Worm (Caenorhabditis elegans) whole organism, L4 larva: ENCODE results near the gene egl-9.

ENCODE experiments used
- D1046.2 ChIP-seq: fragments of 200-800 bp; sonication (Bioruptor generic); IDR thresholded peaks from 2 replicates; pipeline ENCODE4 v1.3.6; 2022; ENCODE audit warnings: missing genetic modification characterization, missing compliant biosample characterization
- F26F4.8 ChIP-seq: fragments of 200-800 bp; sonication (Bioruptor generic); conservative IDR thresholded peaks from 2 replicates; pipeline ENCODE4 v1.3.6; 2022; ENCODE audit warnings: missing genetic modification characterization, missing compliant biosample characterization
- F44E2.7 ChIP-seq: fragments of 200-800 bp; sonication (Bioruptor generic); IDR thresholded peaks from 2 replicates; pipeline ENCODE4 v2.1.2; 2022; ENCODE audit warnings: missing genetic modification characterization, missing compliant biosample characterization
- F49E8.2 ChIP-seq: sonication (generic microtip); optimal IDR thresholded peaks from 2 replicates; lab custom pipeline; 2016; ENCODE audit warnings: missing compliant biosample characterization, mild to moderate bottlenecking, missing genetic modification characterization, borderline replicate concordance
- R02D3.7 ChIP-seq: fragments of 150-350 bp; sonication (generic microtip); optimal IDR thresholded peaks from 3 replicates; lab custom pipeline; 2014; ENCODE audit warnings: missing biosample characterization, missing genetic modification characterization
- Y75B8A.6 ChIP-seq: fragments of 200-800 bp; sonication (Bioruptor generic); IDR thresholded peaks from 2 replicates; pipeline ENCODE4 v1.3.6; 2022; ENCODE audit warnings: missing genetic modification reagents, missing genetic modification characterization, missing compliant biosample characterization
- ZK337.2 ChIP-seq: fragments of 200-800 bp; sonication (Bioruptor generic); IDR thresholded peaks from 2 replicates; pipeline ENCODE4 v1.3.6; 2022; ENCODE audit warnings: missing genetic modification reagents, missing genetic modification characterization, missing compliant biosample characterization
- aha-1 ChIP-seq: fragments of 150-350 bp; peaks from one replicate; lab custom pipeline; 2014; ENCODE audit warnings: missing biosample characterization, missing genetic modification characterization
- aly-2 ChIP-seq: sonication (generic microtip); optimal IDR thresholded peaks from 2 replicates; lab custom pipeline; 2018; ENCODE audit warnings: missing biosample characterization, missing genetic modification characterization
- ama-1 ChIP-seq: fragments of 150-350 bp; optimal IDR thresholded peaks from 2 replicates; lab custom pipeline; 2014; ENCODE audit warnings: inconsistent platforms, mixed read lengths
- arid-1 ChIP-seq: fragments of 200-800 bp; sonication (Bioruptor generic); conservative IDR thresholded peaks from 2 replicates; pipeline ENCODE4 v1.3.6; 2022; ENCODE audit warnings: missing genetic modification reagents, missing genetic modification characterization, missing compliant biosample characterization
- ces-1 ChIP-seq: fragments of 150-350 bp; sonication (generic microtip); optimal IDR thresholded peaks from 4 replicates; lab custom pipeline; 2014; ENCODE audit warnings: missing biosample characterization, missing genetic modification reagents, missing genetic modification characterization
- cey-2 ChIP-seq: sonication (generic microtip); optimal IDR thresholded peaks from 3 replicates; lab custom pipeline; 2017; ENCODE audit warnings: missing genetic modification characterization, mild to moderate bottlenecking, missing compliant biosample characterization, antibody characterized with exemption, borderline replicate concordance; ENCODE audit not compliant: insufficient read depth
- ctbp-1 ChIP-seq: fragments of 200-800 bp; sonication (Bioruptor generic); IDR thresholded peaks from 2 replicates; pipeline ENCODE4 v1.3.6; 2022; ENCODE audit warnings: missing genetic modification reagents, missing genetic modification characterization, missing compliant biosample characterization
- daf-16 ChIP-seq, 3 experiments: sonication (generic microtip); optimal IDR thresholded peaks; 2 replicates each; lab custom pipeline; 2016 to 2017; ENCODE audit warnings: missing genetic modification characterization in 3 of 3, missing genetic modification reagents in 3 of 3, mild to moderate bottlenecking in 2 of 3, missing compliant biosample characterization in 2 of 3, missing biosample characterization in 1 of 3, moderate library complexity in 1 of 3
- daf-8 ChIP-seq: fragments of 200-800 bp; sonication (Bioruptor generic); IDR thresholded peaks from 2 replicates; pipeline ENCODE4 v1.3.6; 2022; ENCODE audit warnings: missing genetic modification characterization, missing compliant biosample characterization
- dmd-6 ChIP-seq: fragments of 200-800 bp; sonication (Bioruptor generic); IDR thresholded peaks from 2 replicates; pipeline ENCODE4 v1.3.6; 2022; ENCODE audit warnings: missing genetic modification reagents, missing genetic modification characterization, missing compliant biosample characterization
- dmd-8 ChIP-seq: fragments of 200-800 bp; sonication (Bioruptor generic); IDR thresholded peaks from 2 replicates; pipeline ENCODE4 v1.3.6; 2022; ENCODE audit warnings: missing genetic modification characterization, missing compliant biosample characterization
- dmd-9 ChIP-seq: fragments of 200-800 bp; sonication (Bioruptor generic); IDR thresholded peaks from 2 replicates; pipeline ENCODE4 v1.3.6; 2022; ENCODE audit warnings: missing genetic modification reagents, missing genetic modification characterization, missing compliant biosample characterization
- dpl-1 ChIP-seq: fragments of 150-350 bp; optimal IDR thresholded peaks from 2 replicates; lab custom pipeline; 2014; ENCODE audit warnings: missing biosample characterization, missing genetic modification reagents, missing genetic modification characterization
- duxl-1 ChIP-seq: sonication (generic microtip); optimal IDR thresholded peaks from 2 replicates; lab custom pipeline; 2016; ENCODE audit warnings: mild to moderate bottlenecking, missing genetic modification characterization, moderate library complexity, missing compliant biosample characterization; ENCODE audit not compliant: poor library complexity
- egl-27 ChIP-seq: sonication (generic microtip); optimal IDR thresholded peaks from 3 replicates; lab custom pipeline; 2017; ENCODE audit warnings: missing biosample characterization, missing genetic modification reagents, missing genetic modification characterization
- fos-1 ChIP-seq: fragments of 150-350 bp; optimal IDR thresholded peaks from 2 replicates; lab custom pipeline; 2014; ENCODE audit warnings: missing biosample characterization, missing genetic modification characterization
- hif-1 ChIP-seq, 2 experiments: sonication (generic microtip); optimal IDR thresholded peaks; 2 replicates each; lab custom pipeline; 2016 to 2017; ENCODE audit warnings: missing compliant biosample characterization in 2 of 2, missing genetic modification characterization in 2 of 2, missing genetic modification reagents in 2 of 2, missing genotype in 2 of 2, mild to moderate bottlenecking in 1 of 2
- hmg-1.1 ChIP-seq: fragments of 200-800 bp; sonication (Bioruptor generic); IDR thresholded peaks from 2 replicates; pipeline ENCODE4 v1.3.6; 2022; ENCODE audit warnings: missing genetic modification reagents, missing genetic modification characterization, missing compliant biosample characterization
- jun-1 ChIP-seq: fragments of 150-350 bp; optimal IDR thresholded peaks from 2 replicates; lab custom pipeline; 2014; ENCODE audit warnings: missing biosample characterization, missing genetic modification reagents, missing genetic modification characterization
- lim-7 ChIP-seq: fragments of 200-800 bp; sonication (Bioruptor generic); IDR thresholded peaks from 2 replicates; pipeline ENCODE4 v1.3.6; 2022; ENCODE audit warnings: missing genetic modification characterization, missing compliant biosample characterization
- lin-1 ChIP-seq: fragments of 200-800 bp; sonication (Bioruptor generic); IDR thresholded peaks from 2 replicates; pipeline ENCODE4 v1.3.6; 2022; ENCODE audit warnings: missing genetic modification reagents, missing genetic modification characterization, missing compliant biosample characterization
- lin-13 ChIP-seq: fragments of 150-350 bp; optimal IDR thresholded peaks from 2 replicates; lab custom pipeline; 2014; ENCODE audit warnings: missing biosample characterization, missing genetic modification reagents, missing genetic modification characterization
- lin-15B ChIP-seq: fragments of 150-350 bp; sonication (generic microtip); optimal IDR thresholded peaks from 3 replicates; lab custom pipeline; 2014; ENCODE audit warnings: missing biosample characterization, missing genetic modification characterization
- lin-38 ChIP-seq: fragments of 200-800 bp; sonication (Bioruptor generic); IDR thresholded peaks from 2 replicates; pipeline ENCODE4 v1.3.6; 2022; ENCODE audit warnings: missing genetic modification reagents, missing genetic modification characterization, missing compliant biosample characterization
- lin-39 ChIP-seq: fragments of 150-350 bp; optimal IDR thresholded peaks from 2 replicates; lab custom pipeline; 2014; ENCODE audit warnings: missing biosample characterization, missing genetic modification reagents, missing genetic modification characterization
- lsy-2 ChIP-seq, 2 experiments: fragments of 150-350 bp in 1 of 2; sonication (generic microtip) in 1 of 2; optimal IDR thresholded peaks; 2 replicates each; lab custom pipeline; 2014 to 2017; ENCODE audit warnings: missing biosample characterization in 2 of 2, missing genetic modification characterization in 2 of 2
- mep-1 ChIP-seq: fragments of 150-350 bp; sonication (generic microtip); optimal IDR thresholded peaks from 3 replicates; lab custom pipeline; 2014; ENCODE audit warnings: missing biosample characterization, missing genetic modification characterization
- nhr-10 ChIP-seq: fragments of 150-350 bp; optimal IDR thresholded peaks from 2 replicates; lab custom pipeline; 2014; ENCODE audit warnings: missing biosample characterization, missing genetic modification characterization
- nhr-102 ChIP-seq: sonication (generic microtip); optimal IDR thresholded peaks from 2 replicates; lab custom pipeline; 2016; ENCODE audit warnings: mild to moderate bottlenecking, missing genetic modification characterization, moderate library complexity, missing compliant biosample characterization
- nhr-11 ChIP-seq: fragments of 150-350 bp; optimal IDR thresholded peaks from 2 replicates; lab custom pipeline; 2014; ENCODE audit warnings: missing biosample characterization, missing genetic modification characterization
- nhr-237 ChIP-seq: sonication (generic microtip); optimal IDR thresholded peaks from 2 replicates; lab custom pipeline; 2017; ENCODE audit warnings: missing biosample characterization, missing genetic modification characterization
- nhr-25 ChIP-seq: sonication (generic microtip); optimal IDR thresholded peaks from 2 replicates; lab custom pipeline; 2017; ENCODE audit warnings: missing genetic modification characterization, mild to moderate bottlenecking, missing compliant biosample characterization, antibody characterized with exemption, moderate library complexity, borderline replicate concordance; ENCODE audit not compliant: insufficient read depth
- nhr-42 ChIP-seq: fragments of 200-800 bp; sonication (Bioruptor generic); IDR thresholded peaks from 2 replicates; pipeline ENCODE4 v1.3.6; 2022; ENCODE audit warnings: missing genetic modification characterization, missing compliant biosample characterization
- pha-4 ChIP-seq, 2 experiments: fragments of 150-350 bp in 1 of 2; fragments of 200-800 bp in 1 of 2; sonication (Bioruptor generic) in 1 of 2; IDR thresholded peaks in 1 of 2; optimal IDR thresholded peaks in 1 of 2; 2 replicates each; pipeline versions ENCODE4 v1.3.6 to Lab custom; 2014 to 2022; ENCODE audit warnings: missing genetic modification characterization in 2 of 2, missing genetic modification reagents in 2 of 2, missing biosample characterization in 1 of 2, missing compliant biosample characterization in 1 of 2
- pqm-1 ChIP-seq: sonication (generic microtip); optimal IDR thresholded peaks from 2 replicates; lab custom pipeline; 2017; ENCODE audit warnings: missing biosample characterization, missing genetic modification characterization
- snpc-4 ChIP-seq: fragments of 150-350 bp; optimal IDR thresholded peaks from 2 replicates; lab custom pipeline; 2014; ENCODE audit warnings: missing biosample characterization, missing genetic modification characterization
- tra-1 ChIP-seq: fragments of 200-800 bp; sonication (Bioruptor generic); IDR thresholded peaks from 2 replicates; pipeline ENCODE4 v1.3.6; 2022; ENCODE audit warnings: missing genetic modification reagents, missing genetic modification characterization, missing compliant biosample characterization
- unc-62 ChIP-seq, 3 experiments: fragments of 150-350 bp in 1 of 3; sonication (generic microtip); optimal IDR thresholded peaks in 2 of 3; peaks in 1 of 3; 1 replicate in 1 of 3; 2 replicates in 2 of 3; lab custom pipeline; 2014 to 2017; ENCODE audit warnings: missing biosample characterization in 3 of 3, missing genetic modification characterization in 3 of 3, missing genetic modification reagents in 3 of 3, missing genotype in 1 of 3
- zag-1 ChIP-seq: fragments of 150-350 bp; optimal IDR thresholded peaks from 2 replicates; lab custom pipeline; 2014; ENCODE audit warnings: missing biosample characterization, missing genetic modification characterization
- zfp-2 ChIP-seq: sonication (generic microtip); optimal IDR thresholded peaks from 2 replicates; lab custom pipeline; 2016; ENCODE audit warnings: mild to moderate bottlenecking, missing genetic modification characterization, missing compliant biosample characterization
- zfp-3 ChIP-seq: fragments of 200-800 bp; sonication (Bioruptor generic); conservative IDR thresholded peaks from 2 replicates; pipeline ENCODE4 v1.3.6; 2022; ENCODE audit warnings: missing genetic modification reagents, missing genetic modification characterization, missing compliant biosample characterization

Gene egl-9

DNA sequence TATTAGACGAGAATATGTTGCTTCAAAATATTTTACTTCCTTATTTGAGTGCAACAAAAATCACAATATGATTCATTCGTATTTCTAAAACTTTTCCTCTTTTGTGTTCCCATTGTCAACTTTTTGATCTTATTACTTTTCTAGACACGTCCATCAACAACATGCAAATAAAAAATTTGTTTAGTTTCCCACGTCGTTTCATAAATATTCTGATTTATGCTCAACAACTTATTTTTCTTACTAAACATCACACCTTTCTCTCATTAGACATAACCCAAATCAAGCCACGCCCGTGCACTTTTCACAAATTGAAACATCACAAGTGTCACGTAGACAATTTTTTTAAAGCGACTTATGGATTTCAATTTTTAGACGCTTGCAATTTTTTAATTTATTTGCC, 1.5 kb downstream of the egl-9 start:
- TF ChIP-seq unc-62 (GFP tag; optimal IDR thresholded peaks at IDR 0.05 in 1 of 2; lab: Kevin White, UChicago) (no peak), unc-62 (tag; optimal IDR thresholded peaks at IDR 0.05; lab: Kevin White, UChicago) (no peak), aha-1 (tag; lab: Kevin White, UChicago) (peak; percentile 92)
- TF ChIP-seq, all 104 proteins: peak for 1

DNA sequence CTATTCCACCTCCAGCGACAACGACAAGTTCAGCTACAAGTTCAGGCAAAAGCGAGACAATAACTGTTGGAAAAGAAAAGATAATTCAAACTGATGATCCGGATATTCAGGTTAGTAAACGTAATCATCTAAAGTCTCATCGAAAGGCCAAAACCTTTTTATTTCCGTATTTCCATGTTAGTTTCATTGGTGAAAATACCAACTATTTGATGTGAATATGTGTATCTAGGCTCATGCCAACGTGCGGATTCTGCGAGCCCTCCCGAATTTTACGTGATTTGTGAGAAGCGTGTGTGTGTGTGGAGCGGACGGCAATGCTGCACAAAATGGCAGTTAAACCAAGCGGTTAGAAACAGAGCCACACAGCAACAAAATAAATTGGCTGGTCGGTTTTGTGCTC, 2.7 kb downstream of the egl-9 start:
- TF ChIP-seq dmd-6 (GFP tag; lab: Robert Waterston, UW), result no peak
- no peak for TF ChIP-seq nhr-10 (tag; lab: Kevin White, UChicago)
- no peak for TF ChIP-seq pha-4 (GFP tag; IDR thresholded peaks at IDR 0.05; lab: Robert Waterston, UW)
- TF ChIP-seq pha-4 (tag; optimal IDR thresholded peaks at IDR 0.05; lab: Kevin White, UChicago), result no peak
- no peak for TF ChIP-seq lin-38 (GFP tag; lab: Robert Waterston, UW)
- no peak for TF ChIP-seq daf-16 (GFP tag; optimal IDR thresholded peaks at IDR 0.05; lab: Kevin White, UChicago)
- TF ChIP-seq daf-16 (tag; optimal IDR thresholded peaks at IDR 0.05; lab: Kevin White, UChicago), result no peak
- TF ChIP-seq arid-1, result no peak
- TF ChIP-seq F44E2.7, result no peak
- no peak for TF ChIP-seq snpc-4 (tag; lab: Kevin White, UChicago)
- no peak for TF ChIP-seq nhr-237 (tag; lab: Kevin White, UChicago)
- TF ChIP-seq tra-1 (GFP tag; lab: Robert Waterston, UW), result no peak
- TF ChIP-seq fos-1, result no peak
- TF ChIP-seq dpl-1 (GFP tag; lab: Kevin White, UChicago), result no peak
- no peak for TF ChIP-seq nhr-11 (tag; lab: Kevin White, UChicago)
- peak; percentile 46 for TF ChIP-seq ama-1
- no peak for TF ChIP-seq zfp-2
- no peak for TF ChIP-seq lin-39
- TF ChIP-seq aly-2 (tag; lab: Kevin White, UChicago), result no peak
- no peak for TF ChIP-seq mep-1
- no peak for TF ChIP-seq ces-1
- TF ChIP-seq lim-7 (GFP tag; lab: Robert Waterston, UW), result no peak
- no peak for TF ChIP-seq lin-15B
- TF ChIP-seq Y75B8A.6, result 0 out of 2 replicates have a peak, but pooled peaks have one; percentile 6
- no peak for TF ChIP-seq D1046.2 (GFP tag; lab: Robert Waterston, UW)
- TF ChIP-seq egl-27 (tag; lab: Kevin White, UChicago), result no peak
- TF ChIP-seq cey-2, result no peak
- no peak for TF ChIP-seq lin-13 (GFP tag; lab: Kevin White, UChicago)
- TF ChIP-seq aha-1 (tag; lab: Kevin White, UChicago), result peak; percentile 97
- TF ChIP-seq dmd-8, result no peak
- no peak for TF ChIP-seq duxl-1 (tag; lab: Kevin White, UChicago)
- 0 out of 2 replicates have a peak, but pooled peaks have one; percentile 31 for TF ChIP-seq F26F4.8 (GFP tag; lab: Robert Waterston, UW)
- TF ChIP-seq F49E8.2, result no peak
- TF ChIP-seq lin-1 (GFP tag; lab: Robert Waterston, UW), result no peak
- no peak for TF ChIP-seq ZK337.2 (GFP tag; lab: Robert Waterston, UW)
- TF ChIP-seq nhr-42 (GFP tag; lab: Robert Waterston, UW), result no peak
- TF ChIP-seq nhr-25 (tag; lab: Kevin White, UChicago), result no peak
- no peak for TF ChIP-seq daf-8 (GFP tag; lab: Robert Waterston, UW)
- no peak for TF ChIP-seq ctbp-1
- no peak for TF ChIP-seq dmd-9 (GFP tag; lab: Robert Waterston, UW)
- no peak for TF ChIP-seq pqm-1 (tag; lab: Kevin White, UChicago)
- no peak for TF ChIP-seq hmg-1.1 (GFP tag; lab: Robert Waterston, UW)
- no peak for TF ChIP-seq zag-1 (tag; lab: Kevin White, UChicago)
- TF ChIP-seq nhr-102, result no peak
- TF ChIP-seq lsy-2 (tag; optimal IDR thresholded peaks at IDR 0.05; lab: Kevin White, UChicago), result no peak
- TF ChIP-seq R02D3.7, result no peak
- peak in 1 of 2 experiments; percentile 23 for TF ChIP-seq hif-1 (tag; optimal IDR thresholded peaks at IDR 0.05; lab: Kevin White, UChicago)
- TF ChIP-seq zfp-3, result 0 out of 2 replicates have a peak, but pooled peaks have one; percentile 25
- no peak for TF ChIP-seq jun-1 (tag; lab: Kevin White, UChicago)
